Worm (Caenorhabditis elegans) whole organism, L1 larva: ENCODE results near the gene C16C10.8.

Experiments used
- ama-1 ChIP-seq: fragments of 150-350 bp; optimal IDR thresholded peaks from 2 replicates; lab custom pipeline; 2014
- dpl-1 ChIP-seq, 3 experiments: fragments of 150-350 bp in 2 of 3; sonication (generic microtip) in 1 of 3; optimal IDR thresholded peaks; 2 replicates each; lab custom pipeline; 2014 to 2017; ENCODE audit warnings: missing biosample characterization in 3 of 3, missing genetic modification characterization in 3 of 3, missing genetic modification reagents in 3 of 3
- fkh-4 ChIP-seq: sonication (generic microtip); optimal IDR thresholded peaks from 2 replicates; lab custom pipeline; 2016; ENCODE audit warnings: missing compliant biosample characterization, missing genetic modification characterization, borderline replicate concordance
- hpl-2 ChIP-seq: fragments of 150-350 bp; optimal IDR thresholded peaks from 2 replicates; lab custom pipeline; 2014; ENCODE audit warnings: missing biosample characterization, missing genetic modification reagents, missing genetic modification characterization
- lsy-2 ChIP-seq, 2 experiments: fragments of 150-350 bp; optimal IDR thresholded peaks; 2 replicates each; lab custom pipeline; 2014; ENCODE audit warnings: missing biosample characterization in 2 of 2, missing genetic modification characterization in 2 of 2
- mdl-1 ChIP-seq, 2 experiments: fragments of 150-350 bp; optimal IDR thresholded peaks; 2 replicates each; lab custom pipeline; 2014 to 2017; ENCODE audit warnings: missing biosample characterization in 2 of 2, missing genetic modification characterization in 2 of 2, inconsistent platforms in 1 of 2
- mep-1 ChIP-seq: fragments of 150-350 bp; optimal IDR thresholded peaks from 2 replicates; lab custom pipeline; 2014; ENCODE audit warnings: missing biosample characterization, missing genetic modification characterization
- nhr-237 ChIP-seq: fragments of 150-350 bp; optimal IDR thresholded peaks from 2 replicates; lab custom pipeline; 2014; ENCODE audit warnings: missing biosample characterization, missing genetic modification characterization
- nhr-47 ChIP-seq: sonication (generic microtip); optimal IDR thresholded peaks from 2 replicates; lab custom pipeline; 2016; ENCODE audit warnings: mild to moderate bottlenecking, missing genetic modification characterization, moderate library complexity, missing compliant biosample characterization
- nhr-76 ChIP-seq: sonication (generic microtip); optimal IDR thresholded peaks from 2 replicates; lab custom pipeline; 2017; ENCODE audit warnings: missing biosample characterization, missing genetic modification characterization
- snu-23 ChIP-seq: sonication (generic microtip); optimal IDR thresholded peaks from 2 replicates; lab custom pipeline; 2016; ENCODE audit warnings: missing genetic modification characterization, missing compliant biosample characterization

- TF ChIP-seq ama-1 (lab: Kevin White, UChicago) (no peak), fkh-4 (no peak), mep-1 (no peak), nhr-76 (tag; lab: Kevin White, UChicago) (no peak), lsy-2 (tag; optimal IDR thresholded peaks at IDR 0.05; lab: Kevin White, UChicago) (no peak), mdl-1 (tag; optimal IDR thresholded peaks at IDR 0.05; lab: Kevin White, UChicago) (no peak), nhr-47 (tag; lab: Kevin White, UChicago) (no peak), dpl-1 (GFP tag; optimal IDR thresholded peaks at IDR 0.05; lab: Kevin White, UChicago) (no peak), hpl-2 (GFP tag; lab: Kevin White, UChicago) (no peak), snu-23 (GFP tag; lab: Kevin White, UChicago) (no peak), nhr-237 (tag; lab: Kevin White, UChicago) (no peak)
Observed at ce11 chrIII:4194349-4195110, 30.6 kb upstream of the C16C10.8 start.
